Worm (Caenorhabditis elegans) whole organism, L1 larva: ENCODE data around the gene lec-4.

ENCODE experiments used
- F16B12.6 ChIP-seq: fragments of 150-350 bp; optimal IDR thresholded peaks from 2 replicates; lab custom pipeline; 2014; ENCODE audit warnings: missing biosample characterization, missing genetic modification characterization
- alr-1 ChIP-seq: fragments of 200-800 bp; sonication (Bioruptor generic); optimal IDR thresholded peaks from 2 replicates; lab custom pipeline; 2018; ENCODE audit warnings: borderline replicate concordance, mild to moderate bottlenecking, missing genetic modification characterization, missing compliant biosample characterization
- aly-2 ChIP-seq: fragments of 150-350 bp; optimal IDR thresholded peaks from 2 replicates; lab custom pipeline; 2014; ENCODE audit warnings: missing biosample characterization, missing genetic modification characterization
- dsc-1 ChIP-seq: sonication (generic microtip); optimal IDR thresholded peaks from 2 replicates; lab custom pipeline; 2016; ENCODE audit warnings: mild to moderate bottlenecking, missing genetic modification characterization, missing compliant biosample characterization
- efl-1 ChIP-seq, 4 experiments: fragments of 150-350 bp; optimal IDR thresholded peaks in 3 of 4; peaks in 1 of 4; 1 replicate in 1 of 4; 2 replicates in 3 of 4; lab custom pipeline; 2014; ENCODE audit warnings: missing biosample characterization in 2 of 4, missing genetic modification characterization in 2 of 4, missing genetic modification reagents in 2 of 4
- efl-3 ChIP-seq: fragments of 200-800 bp; sonication (Bioruptor generic); optimal IDR thresholded peaks from 2 replicates; lab custom pipeline; 2018; ENCODE audit warnings: mild to moderate bottlenecking, missing genetic modification characterization, missing compliant biosample characterization
- egl-13 ChIP-seq: sonication (generic microtip); optimal IDR thresholded peaks from 2 replicates; lab custom pipeline; 2016; ENCODE audit warnings: missing genotype, missing genetic modification reagents, missing genetic modification characterization, missing compliant biosample characterization
- elt-2 ChIP-seq: sonication (generic microtip); optimal IDR thresholded peaks from 2 replicates; lab custom pipeline; 2016; ENCODE audit warnings: missing genetic modification characterization, mild to moderate bottlenecking, inconsistent platforms, missing compliant biosample characterization, missing genetic modification reagents
- ets-5 ChIP-seq: fragments of 200-800 bp; sonication (Bioruptor generic); IDR thresholded peaks from 2 replicates; pipeline ENCODE4 v1.3.6; 2022; ENCODE audit warnings: missing genetic modification characterization, missing compliant biosample characterization
- fkh-10 ChIP-seq: sonication (generic microtip); optimal IDR thresholded peaks from 2 replicates; lab custom pipeline; 2017; ENCODE audit warnings: missing biosample characterization, missing genetic modification reagents, missing genetic modification characterization
- fkh-4 ChIP-seq: sonication (generic microtip); optimal IDR thresholded peaks from 2 replicates; lab custom pipeline; 2016; ENCODE audit warnings: missing compliant biosample characterization, missing genetic modification characterization, borderline replicate concordance
- fkh-8 ChIP-seq: sonication (generic microtip); optimal IDR thresholded peaks from 2 replicates; lab custom pipeline; 2016; ENCODE audit warnings: mild to moderate bottlenecking, missing genetic modification characterization, missing compliant biosample characterization
- fos-1 ChIP-seq: fragments of 150-350 bp; optimal IDR thresholded peaks from 2 replicates; lab custom pipeline; 2014; ENCODE audit warnings: missing biosample characterization, missing genetic modification characterization
- hlh-4 ChIP-seq: sonication (generic microtip); optimal IDR thresholded peaks from 2 replicates; lab custom pipeline; 2016; ENCODE audit warnings: mild to moderate bottlenecking, missing genetic modification characterization, missing compliant biosample characterization
- hpl-2 ChIP-seq: fragments of 150-350 bp; optimal IDR thresholded peaks from 2 replicates; lab custom pipeline; 2014; ENCODE audit warnings: missing biosample characterization, missing genetic modification reagents, missing genetic modification characterization
- lin-14 ChIP-seq: fragments of 200-800 bp; sonication (Bioruptor generic); optimal IDR thresholded peaks from 2 replicates; lab custom pipeline; 2018; ENCODE audit warnings: mild to moderate bottlenecking, missing genetic modification characterization, moderate library complexity, missing compliant biosample characterization
- lin-39 ChIP-seq: fragments of 150-350 bp; optimal IDR thresholded peaks from 2 replicates; lab custom pipeline; 2014; ENCODE audit warnings: missing biosample characterization, missing genetic modification reagents, missing genetic modification characterization
- lsy-2 ChIP-seq, 2 experiments: fragments of 150-350 bp; optimal IDR thresholded peaks; 2 replicates each; lab custom pipeline; 2014; ENCODE audit warnings: missing biosample characterization in 2 of 2, missing genetic modification characterization in 2 of 2
- mab-9 ChIP-seq: fragments of 200-800 bp; sonication (Bioruptor generic); IDR thresholded peaks from 2 replicates; pipeline ENCODE4 v1.3.6; 2022; ENCODE audit warnings: missing genetic modification reagents, missing genetic modification characterization, missing compliant biosample characterization
- mdl-1 ChIP-seq, 2 experiments: fragments of 150-350 bp; optimal IDR thresholded peaks; 2 replicates each; lab custom pipeline; 2014 to 2017; ENCODE audit warnings: missing biosample characterization in 2 of 2, missing genetic modification characterization in 2 of 2, inconsistent platforms in 1 of 2
- nhr-11 ChIP-seq: fragments of 150-350 bp; optimal IDR thresholded peaks from 2 replicates; lab custom pipeline; 2014; ENCODE audit warnings: missing biosample characterization, missing genetic modification characterization
- nhr-12 ChIP-seq: sonication (generic microtip); optimal IDR thresholded peaks from 2 replicates; lab custom pipeline; 2017; ENCODE audit warnings: missing biosample characterization, missing genetic modification characterization
- nhr-237 ChIP-seq: fragments of 150-350 bp; optimal IDR thresholded peaks from 2 replicates; lab custom pipeline; 2014; ENCODE audit warnings: missing biosample characterization, missing genetic modification characterization
- nhr-47 ChIP-seq: sonication (generic microtip); optimal IDR thresholded peaks from 2 replicates; lab custom pipeline; 2016; ENCODE audit warnings: mild to moderate bottlenecking, missing genetic modification characterization, moderate library complexity, missing compliant biosample characterization
- nhr-76 ChIP-seq: sonication (generic microtip); optimal IDR thresholded peaks from 2 replicates; lab custom pipeline; 2017; ENCODE audit warnings: missing biosample characterization, missing genetic modification characterization
- nhr-84 ChIP-seq: sonication (generic microtip); optimal IDR thresholded peaks from 2 replicates; lab custom pipeline; 2017; ENCODE audit warnings: missing biosample characterization, missing genetic modification characterization
- nhr-85 ChIP-seq: sonication (generic microtip); peaks from one replicate; lab custom pipeline; 2016; ENCODE audit warnings: missing genetic modification characterization, inconsistent platforms, missing compliant biosample characterization
- pqm-1 ChIP-seq: sonication (generic microtip); optimal IDR thresholded peaks from 3 replicates; lab custom pipeline; 2017; ENCODE audit warnings: missing biosample characterization, missing genetic modification characterization
- skn-1 ChIP-seq: fragments of 150-350 bp; optimal IDR thresholded peaks from 2 replicates; lab custom pipeline; 2014; ENCODE audit warnings: missing biosample characterization, missing genetic modification characterization
- sox-4 ChIP-seq: sonication (generic microtip); optimal IDR thresholded peaks from 2 replicates; lab custom pipeline; 2016; ENCODE audit warnings: missing genetic modification characterization, missing compliant biosample characterization
- sptf-1 ChIP-seq: fragments of 150-350 bp; optimal IDR thresholded peaks from 2 replicates; lab custom pipeline; 2014; ENCODE audit warnings: missing biosample characterization, missing genetic modification characterization
- unc-62 ChIP-seq: fragments of 150-350 bp; optimal IDR thresholded peaks from 2 replicates; lab custom pipeline; 2014; ENCODE audit warnings: missing biosample characterization, missing genetic modification reagents, missing genetic modification characterization
- unc-98 ChIP-seq: fragments of 200-800 bp; sonication (Bioruptor generic); IDR thresholded peaks from 2 replicates; pipeline ENCODE4 v1.3.6; 2022; ENCODE audit warnings: missing genetic modification characterization, missing compliant biosample characterization
- zip-4 ChIP-seq: fragments of 200-800 bp; sonication (Bioruptor generic); optimal IDR thresholded peaks from 2 replicates; lab custom pipeline; 2018; ENCODE audit warnings: mild to moderate bottlenecking, missing genetic modification characterization, moderate library complexity, missing compliant biosample characterization
- ztf-11 ChIP-seq, 2 experiments: sonication (generic microtip); optimal IDR thresholded peaks; 2 replicates each; lab custom pipeline; 2016 to 2017; ENCODE audit warnings: missing genetic modification characterization in 2 of 2, missing biosample characterization in 1 of 2, missing compliant biosample characterization in 1 of 2
- ztf-4 ChIP-seq: fragments of 150-350 bp; optimal IDR thresholded peaks from 2 replicates; lab custom pipeline; 2014; ENCODE audit warnings: missing biosample characterization, missing genetic modification characterization

Gene lec-4

DNA sequence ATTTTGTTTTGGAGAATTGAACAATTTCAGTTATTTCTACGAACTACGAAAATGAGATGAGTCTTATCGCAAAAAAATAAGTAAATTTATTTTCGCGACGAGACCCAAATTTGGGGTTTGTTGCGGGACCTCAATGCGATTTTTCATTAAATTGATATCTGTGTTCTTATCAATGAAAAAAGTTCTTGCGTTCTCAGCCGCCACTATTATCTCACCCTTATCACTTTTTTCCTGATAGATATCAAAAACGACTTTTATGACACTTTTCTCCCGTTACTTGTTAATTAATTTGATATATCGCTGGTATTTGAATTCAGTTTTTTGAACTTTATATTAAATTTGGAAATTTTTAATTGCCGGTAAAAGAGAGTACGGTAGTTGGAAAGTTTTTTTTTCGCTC, 29.8 kb downstream of the lec-4 start:
- TF ChIP-seq F16B12.6 (tag; lab: Kevin White, UChicago) = no peak
- TF ChIP-seq hlh-4 (tag; lab: Kevin White, UChicago) = no peak
- no peak for TF ChIP-seq nhr-76 (tag; lab: Kevin White, UChicago)
- no peak for TF ChIP-seq sox-4 (tag; lab: Kevin White, UChicago)
- no peak for TF ChIP-seq lsy-2 (tag; optimal IDR thresholded peaks at IDR 0.05; lab: Kevin White, UChicago)
- no peak for TF ChIP-seq lin-39 (tag; lab: Kevin White, UChicago)
- no peak for TF ChIP-seq ztf-11 (tag; optimal IDR thresholded peaks at IDR 0.05; lab: Kevin White, UChicago)

ce11 chrIII:3742090-3742489, 31.0 kb downstream of the lec-4 start:
- TF ChIP-seq lin-14 (GFP tag; lab: Kevin White, UChicago) (no peak), sptf-1 (tag; lab: Kevin White, UChicago) (no peak), F16B12.6 (tag; lab: Kevin White, UChicago) (no peak), mab-9 (no peak), mdl-1 (tag; optimal IDR thresholded peaks at IDR 0.05; lab: Kevin White, UChicago) (no peak), unc-62 (no peak), elt-2 (tag; lab: Kevin White, UChicago) (no peak), dsc-1 (tag; lab: Kevin White, UChicago) (no peak)

- TF ChIP-seq nhr-11 (tag; lab: Kevin White, UChicago) = no peak
- no peak for TF ChIP-seq fkh-4 (tag; lab: Kevin White, UChicago)
- no peak for TF ChIP-seq nhr-84 (tag; lab: Kevin White, UChicago)
- TF ChIP-seq nhr-85 = no peak
- TF ChIP-seq alr-1 (tag; lab: Kevin White, UChicago) = no peak
- no peak for TF ChIP-seq aly-2
- no peak for TF ChIP-seq fkh-10
- no peak for TF ChIP-seq unc-98
- TF ChIP-seq egl-13 (tag; lab: Kevin White, UChicago) = no peak
- no peak for TF ChIP-seq nhr-47 (tag; lab: Kevin White, UChicago)
- no peak for TF ChIP-seq nhr-12 (tag; lab: Kevin White, UChicago)
- no peak for TF ChIP-seq zip-4 (GFP tag; lab: Kevin White, UChicago)
- TF ChIP-seq efl-3 (GFP tag; lab: Kevin White, UChicago) = no peak
- no peak for TF ChIP-seq ztf-4 (tag; lab: Kevin White, UChicago)
- no peak for TF ChIP-seq ets-5 (GFP tag; lab: Robert Waterston, UW)
- no peak for TF ChIP-seq fos-1
- no peak for TF ChIP-seq mdl-1 (tag; optimal IDR thresholded peaks at IDR 0.05; lab: Kevin White, UChicago)
- TF ChIP-seq pqm-1 (tag; lab: Kevin White, UChicago) = no peak
- TF ChIP-seq nhr-237 (tag; lab: Kevin White, UChicago) = no peak
- TF ChIP-seq, all 84 proteins: peak for 0
Measured at ce11 chrIII:3738331-3738730, 34.8 kb downstream of the lec-4 start.

DNA sequence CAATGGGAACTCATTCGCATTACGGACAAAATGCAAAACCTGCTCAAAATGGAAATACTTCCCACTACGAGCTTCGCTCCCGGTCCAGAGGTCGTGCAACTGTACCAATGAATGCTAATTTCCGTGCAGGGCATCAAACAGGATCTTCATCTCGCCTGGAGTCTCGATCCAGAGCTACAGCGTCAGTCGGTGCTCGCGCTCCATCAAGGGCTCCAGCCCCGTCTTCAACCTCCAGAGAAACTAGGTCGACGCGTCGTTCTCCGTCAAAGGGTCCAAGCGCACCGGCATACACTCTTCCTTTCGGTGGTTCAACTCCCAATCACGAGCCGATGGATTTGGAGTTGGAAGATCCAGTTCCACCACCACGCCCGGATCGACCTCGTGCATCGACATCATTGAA, 35.4 kb downstream of the lec-4 start:
- TF ChIP-seq fkh-8 (tag; lab: Kevin White, UChicago) (no peak), efl-3 (GFP tag; lab: Kevin White, UChicago) (no peak), alr-1 (tag; lab: Kevin White, UChicago) (no peak), pqm-1 (tag; lab: Kevin White, UChicago) (no peak), efl-1 (optimal IDR thresholded peaks at IDR 0.05; lab: Kevin White, UChicago) (no peak), efl-1 (GFP tag; optimal IDR thresholded peaks at IDR 0.05 in 1 of 2; lab: Kevin White, UChicago) (peak in 1 of 2 experiments; percentile 35)

- peak; percentile 30 for TF ChIP-seq hpl-2 (GFP tag; lab: Kevin White, UChicago)
- TF ChIP-seq skn-1 (tag; lab: Kevin White, UChicago) = no peak
- no peak for TF ChIP-seq ets-5 (GFP tag; lab: Robert Waterston, UW)
Measured at ce11 chrIII:3736302-3736701, 36.8 kb downstream of the lec-4 start, which contains the start of gene F34D10.4. Gene F34D10.4, plus strand, starts transcription at chrIII:3736602.
